Fruit fly (Drosophila melanogaster): ENCODE measurements around the gene CG11693.
A peak's percentile ranks its signal among the peaks of the same experiment; 100 is the strongest.

CG11693 gene

DNA sequence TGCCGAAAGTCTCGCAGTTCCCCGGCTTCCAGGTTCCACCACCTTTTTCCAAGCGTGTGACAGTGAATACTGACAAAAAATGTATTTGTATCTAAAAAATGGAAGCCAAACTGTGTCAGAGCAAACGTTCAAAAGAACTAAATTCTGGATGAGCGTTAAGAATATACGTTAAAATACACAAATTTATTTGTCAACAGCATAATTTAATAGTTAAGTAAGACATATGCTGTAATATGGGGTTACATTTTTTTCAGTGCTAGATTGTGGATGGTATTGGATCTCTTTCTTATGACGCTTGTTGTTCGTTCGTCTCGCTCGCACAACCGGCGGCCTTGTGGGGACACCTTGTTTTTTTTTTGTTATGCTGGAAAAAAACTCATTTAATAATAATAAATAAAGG is 45.0 kb upstream of the CG11693 start (continued):
- TF ChIP-seq Hr3 (GFP tag; optimal IDR thresholded peaks at IDR 0.05), result peak; percentile 93
- TF ChIP-seq CG2129 (GFP tag; IDR thresholded peaks at IDR 0.05; ENCODE audit: partially characterized antibody), result no peak
- TF ChIP-seq CG12391 (tag; optimal IDR thresholded peaks at IDR 0.05), result peak; percentile 95
- TF ChIP-seq dm (GFP tag; optimal IDR thresholded peaks at IDR 0.05), result peak; percentile 85
- peak; percentile 96 for TF ChIP-seq dysf (GFP tag; IDR thresholded peaks at IDR 0.05)
- peak; percentile 91 for TF ChIP-seq CG2889 (GFP tag; IDR thresholded peaks at IDR 0.05)
- peak; percentile 90 for TF ChIP-seq so (GFP tag; IDR thresholded peaks at IDR 0.05)
- TF ChIP-seq CG15514 (GFP tag; optimal IDR thresholded peaks at IDR 0.05), result peak; percentile 92
- peak; percentile 28; the same call in 1 of the 2 replicates for TF ChIP-seq Dip2 (GFP tag; IDR thresholded peaks at IDR 0.05)
- no peak for TF ChIP-seq pita (GFP tag; optimal IDR thresholded peaks at IDR 0.05)
- TF ChIP-seq CG30020 (tag; optimal IDR thresholded peaks at IDR 0.05), result peak; percentile 17
- TF ChIP-seq CG17829 (tag; optimal IDR thresholded peaks at IDR 0.05), result peak; percentile 88
- peak; percentile 88 for TF ChIP-seq Oaz (GFP tag; IDR thresholded peaks at IDR 0.05)
- TF ChIP-seq CG6854 (GFP tag; optimal IDR thresholded peaks at IDR 0.05), result peak; percentile 93
- peak; percentile 96 for TF ChIP-seq CG9727 (GFP tag; optimal IDR thresholded peaks at IDR 0.05)
- peak; percentile 84 for TF ChIP-seq Drgx (GFP tag; IDR thresholded peaks at IDR 0.05)
- TF ChIP-seq ERR (GFP tag; optimal IDR thresholded peaks at IDR 0.05), result peak; percentile 92
- no peak for TF ChIP-seq HLHmδ (GFP tag; optimal IDR thresholded peaks at IDR 0.05)
- TF ChIP-seq Oli (tag; optimal IDR thresholded peaks at IDR 0.05), result peak; percentile 93
- peak; percentile 91 for TF ChIP-seq ranshi (GFP tag; IDR thresholded peaks at IDR 0.05)
- TF ChIP-seq hth (optimal IDR thresholded peaks at IDR 0.05), result no peak
- peak; percentile 93 for TF ChIP-seq ase (GFP tag; IDR thresholded peaks at IDR 0.05)
- peak; percentile 97 for TF ChIP-seq fu2 (GFP tag; optimal IDR thresholded peaks at IDR 0.05)
- TF ChIP-seq ro (GFP tag; IDR thresholded peaks at IDR 0.05), result peak; percentile 80
- peak; percentile 96 for TF ChIP-seq ci (GFP tag; IDR thresholded peaks at IDR 0.05)
- peak; percentile 73 for TF ChIP-seq CG1024 (GFP tag; IDR thresholded peaks at IDR 0.05)
- TF ChIP-seq CG7271 (tag; optimal IDR thresholded peaks at IDR 0.05), result peak; percentile 37
- TF ChIP-seq Opbp (GFP tag; IDR thresholded peaks at IDR 0.05; ENCODE audit: partially characterized antibody), result no peak
- peak; percentile 85 for TF ChIP-seq CG10267 (tag; optimal IDR thresholded peaks at IDR 0.05)
- no peak for TF ChIP-seq HLH4C (GFP tag; IDR thresholded peaks at IDR 0.05; ENCODE audit: partially characterized antibody)
- peak; percentile 97 for TF ChIP-seq row (GFP tag; IDR thresholded peaks at IDR 0.05)
- TF ChIP-seq CG7963 (GFP tag; IDR thresholded peaks at IDR 0.05; ENCODE audit: partially characterized antibody), result no peak
- peak; percentile 16 for TF ChIP-seq twi (tag; optimal IDR thresholded peaks at IDR 0.05)
- TF ChIP-seq ewg (GFP tag; optimal IDR thresholded peaks at IDR 0.05), result peak; percentile 87
- TF ChIP-seq CG6254 (GFP tag; optimal IDR thresholded peaks at IDR 0.05), result peak; percentile 78
- TF ChIP-seq Taf1 (GFP tag; IDR thresholded peaks at IDR 0.05), result peak; percentile 94
- peak; percentile 91 for TF ChIP-seq CG13296 (GFP tag; optimal IDR thresholded peaks at IDR 0.05)
- peak; percentile 99 for TF ChIP-seq CG12769 (tag; optimal IDR thresholded peaks at IDR 0.05)
- TF ChIP-seq CG2712 (tag; optimal IDR thresholded peaks at IDR 0.05), result peak; percentile 92
- TF ChIP-seq caup (GFP tag; optimal IDR thresholded peaks at IDR 0.05; ENCODE audit: severe bottlenecking), result peak; percentile 97
- TF ChIP-seq HmgZ (tag; optimal IDR thresholded peaks at IDR 0.05), result peak; percentile 99
- TF ChIP-seq CG30403 (GFP tag; optimal IDR thresholded peaks at IDR 0.05), result peak; percentile 97
- peak; percentile 56 for TF ChIP-seq CG3995 (GFP tag; optimal IDR thresholded peaks at IDR 0.05)
- TF ChIP-seq CG30431 (GFP tag; optimal IDR thresholded peaks at IDR 0.05), result peak; percentile 85
- TF ChIP-seq CG12071 (GFP tag; optimal IDR thresholded peaks at IDR 0.05), result peak; percentile 96
- TF ChIP-seq nau (GFP tag; optimal IDR thresholded peaks at IDR 0.05), result peak; percentile 88
- peak; percentile 95 for TF ChIP-seq zfh2 (GFP tag; optimal IDR thresholded peaks at IDR 0.05)
- TF ChIP-seq Optix (GFP tag; IDR thresholded peaks at IDR 0.05), result peak; percentile 55; the same call in 1 of the 3 replicates
- TF ChIP-seq Xrp1 (GFP tag; IDR thresholded peaks at IDR 0.05), result peak; percentile 95
- TF ChIP-seq CG2202 (tag; optimal IDR thresholded peaks at IDR 0.05), result peak; percentile 75
- TF ChIP-seq Pdp1 (GFP tag; optimal IDR thresholded peaks at IDR 0.05), result peak; percentile 96

Data from whole organism, embryonic.